Fruit fly (Drosophila melanogaster): ENCODE results near the gene TAF1B.

Gene TAF1B

DNA sequence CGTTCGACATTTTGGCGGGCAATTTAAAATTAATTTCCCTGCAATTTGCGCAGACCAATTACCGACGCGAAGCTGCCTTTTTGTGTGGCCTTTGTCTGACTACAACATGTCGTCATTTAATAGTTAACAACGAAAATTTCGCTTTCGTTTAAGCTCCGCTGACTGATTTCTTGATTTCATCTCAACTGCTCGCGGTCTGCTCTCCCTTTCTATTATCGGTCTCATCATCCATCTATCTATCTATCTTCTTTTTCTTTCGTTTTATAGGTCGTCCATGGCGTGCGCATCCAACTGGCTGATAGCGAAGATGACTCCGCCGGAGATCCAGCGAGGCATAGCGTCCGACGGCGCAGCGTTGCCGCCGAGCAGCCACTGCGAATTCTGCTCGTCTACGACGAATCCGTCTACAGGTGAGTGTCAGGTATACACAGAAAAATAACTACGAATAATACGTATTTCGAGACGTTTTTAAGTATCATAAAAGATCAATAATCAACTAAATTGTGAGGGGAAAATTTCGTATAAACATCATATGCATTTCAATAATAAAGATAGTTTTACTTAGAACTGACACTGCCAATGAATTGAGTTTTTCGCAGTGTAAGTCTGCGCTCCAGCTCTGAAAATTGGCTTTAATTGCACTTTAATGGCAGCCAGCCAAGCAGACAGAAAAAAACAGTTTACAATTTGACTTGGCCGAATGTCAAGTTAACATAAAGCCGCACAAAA lies 10.1 kb upstream of the TAF1B start (continued):
- TF ChIP-seq pb (GFP tag; optimal IDR thresholded peaks at IDR 0.05) = no peak
- TF ChIP-seq Xbp1 (GFP tag; optimal IDR thresholded peaks at IDR 0.05) = peak; percentile 52
- TF ChIP-seq ssp (GFP tag; IDR thresholded peaks at IDR 0.05) = no peak
- TF ChIP-seq CG1832 (GFP tag; optimal IDR thresholded peaks at IDR 0.05) = no peak
- TF ChIP-seq sisA (GFP tag; IDR thresholded peaks at IDR 0.05) = peak; percentile 53
- no peak for TF ChIP-seq wek (GFP tag; optimal IDR thresholded peaks at IDR 0.05)
- no peak for TF ChIP-seq bbx (GFP tag; IDR thresholded peaks at IDR 0.05; ENCODE audit: partially characterized antibody)
- no peak for TF ChIP-seq Myb (GFP tag; optimal IDR thresholded peaks at IDR 0.05)
- TF ChIP-seq CG14441 (GFP tag; IDR thresholded peaks at IDR 0.05) = peak; percentile 69
- peak; percentile 0 for TF ChIP-seq CG7786 (GFP tag; optimal IDR thresholded peaks at IDR 0.05)
- TF ChIP-seq CG12769 (tag; optimal IDR thresholded peaks at IDR 0.05) = peak; percentile 20
- 0 out of 3 replicates have a peak, but pooled peaks have one; percentile 32 for TF ChIP-seq ken (GFP tag; IDR thresholded peaks at IDR 0.05)
- TF ChIP-seq CG12659 (GFP tag; optimal IDR thresholded peaks at IDR 0.05) = peak; percentile 17
- TF ChIP-seq HLH54F (GFP tag; optimal IDR thresholded peaks at IDR 0.05) = no peak
- no peak for TF ChIP-seq CG8944 (GFP tag; optimal IDR thresholded peaks at IDR 0.05)
- no peak for TF ChIP-seq ac (GFP tag; optimal IDR thresholded peaks at IDR 0.05)
- no peak for TF ChIP-seq CG7271 (tag; optimal IDR thresholded peaks at IDR 0.05)
- no peak for TF ChIP-seq bigmax (GFP tag; optimal IDR thresholded peaks at IDR 0.05)
- TF ChIP-seq CG30403 (GFP tag; optimal IDR thresholded peaks at IDR 0.05) = peak; percentile 48
- no peak for TF ChIP-seq CG17802 (tag; optimal IDR thresholded peaks at IDR 0.05)
- TF ChIP-seq esg (GFP tag; conservative IDR thresholded peaks at IDR 0.05) = peak; percentile 39; the same call in 1 of the 2 replicates
- TF ChIP-seq CG12219 (GFP tag; optimal IDR thresholded peaks at IDR 0.05) = peak; percentile 15
- no peak for TF ChIP-seq MBD-R2 (GFP tag; IDR thresholded peaks at IDR 0.05)
- no peak for TF ChIP-seq CG7928 (GFP tag; optimal IDR thresholded peaks at IDR 0.05)
- peak; percentile 80 for TF ChIP-seq sens (GFP tag)
- TF ChIP-seq da (GFP tag; optimal IDR thresholded peaks at IDR 0.05) = no peak
- no peak for TF ChIP-seq ro (GFP tag; IDR thresholded peaks at IDR 0.05)
- peak; percentile 9 for TF ChIP-seq Asciz (GFP tag; optimal IDR thresholded peaks at IDR 0.05)
- TF ChIP-seq ttk (GFP tag; IDR thresholded peaks at IDR 0.05) = 0 out of 2 replicates have a peak, but pooled peaks have one; percentile 21
- no peak for TF ChIP-seq CG17568 (GFP tag; optimal IDR thresholded peaks at IDR 0.05)
- no peak for TF ChIP-seq pan (optimal IDR thresholded peaks at IDR 0.05)
- peak in 1 of 2 experiments; percentile 67 for TF ChIP-seq pan (GFP tag; optimal IDR thresholded peaks at IDR 0.05 in 1 of 2, IDR thresholded peaks at IDR 0.05 in 1 of 2)
- TF ChIP-seq Antp (GFP tag; optimal IDR thresholded peaks at IDR 0.05) = no peak
- no peak for TF ChIP-seq sc (optimal IDR thresholded peaks at IDR 0.05)
- TF ChIP-seq sc (GFP tag; optimal IDR thresholded peaks at IDR 0.05) = no peak
- no peak for TF ChIP-seq Bgb (GFP tag; IDR thresholded peaks at IDR 0.05; ENCODE audit: partially characterized antibody)
- TF ChIP-seq CG4707 (GFP tag; optimal IDR thresholded peaks at IDR 0.05) = no peak
- no peak for TF ChIP-seq gsb-n (tag; optimal IDR thresholded peaks at IDR 0.05)
- no peak for TF ChIP-seq pita (GFP tag; optimal IDR thresholded peaks at IDR 0.05)
- no peak for TF ChIP-seq ap (GFP tag; IDR thresholded peaks at IDR 0.05)
- TF ChIP-seq Rfx (GFP tag; IDR thresholded peaks at IDR 0.05) = 0 out of 2 replicates have a peak, but pooled peaks have one; percentile 19
- TF ChIP-seq stc (GFP tag; IDR thresholded peaks at IDR 0.05) = peak; percentile 24; the same call in 1 of the 2 replicates
- no peak for TF ChIP-seq CG2120 (GFP tag; optimal IDR thresholded peaks at IDR 0.05)
- peak; percentile 88 for TF ChIP-seq Ets65A (GFP tag)
- TF ChIP-seq zf30C (GFP tag; optimal IDR thresholded peaks at IDR 0.05) = no peak
- TF ChIP-seq CG11723 (GFP tag; optimal IDR thresholded peaks at IDR 0.05) = no peak
- TF ChIP-seq Oaz (GFP tag; IDR thresholded peaks at IDR 0.05) = peak; percentile 23; the same call in 1 of the 2 replicates
- no peak for TF ChIP-seq CG8765 (GFP tag; IDR thresholded peaks at IDR 0.05)
- TF ChIP-seq Med (GFP tag) = peak; percentile 53
- TF ChIP-seq HLH3B (GFP tag; IDR thresholded peaks at IDR 0.05) = peak; percentile 39; the same call in 1 of the 2 replicates
- TF ChIP-seq trh (GFP tag; optimal IDR thresholded peaks at IDR 0.05) = no peak
